Fruit fly (Drosophila melanogaster): ENCODE data around the gene Invadolysin.

The Invadolysin gene

DNA sequence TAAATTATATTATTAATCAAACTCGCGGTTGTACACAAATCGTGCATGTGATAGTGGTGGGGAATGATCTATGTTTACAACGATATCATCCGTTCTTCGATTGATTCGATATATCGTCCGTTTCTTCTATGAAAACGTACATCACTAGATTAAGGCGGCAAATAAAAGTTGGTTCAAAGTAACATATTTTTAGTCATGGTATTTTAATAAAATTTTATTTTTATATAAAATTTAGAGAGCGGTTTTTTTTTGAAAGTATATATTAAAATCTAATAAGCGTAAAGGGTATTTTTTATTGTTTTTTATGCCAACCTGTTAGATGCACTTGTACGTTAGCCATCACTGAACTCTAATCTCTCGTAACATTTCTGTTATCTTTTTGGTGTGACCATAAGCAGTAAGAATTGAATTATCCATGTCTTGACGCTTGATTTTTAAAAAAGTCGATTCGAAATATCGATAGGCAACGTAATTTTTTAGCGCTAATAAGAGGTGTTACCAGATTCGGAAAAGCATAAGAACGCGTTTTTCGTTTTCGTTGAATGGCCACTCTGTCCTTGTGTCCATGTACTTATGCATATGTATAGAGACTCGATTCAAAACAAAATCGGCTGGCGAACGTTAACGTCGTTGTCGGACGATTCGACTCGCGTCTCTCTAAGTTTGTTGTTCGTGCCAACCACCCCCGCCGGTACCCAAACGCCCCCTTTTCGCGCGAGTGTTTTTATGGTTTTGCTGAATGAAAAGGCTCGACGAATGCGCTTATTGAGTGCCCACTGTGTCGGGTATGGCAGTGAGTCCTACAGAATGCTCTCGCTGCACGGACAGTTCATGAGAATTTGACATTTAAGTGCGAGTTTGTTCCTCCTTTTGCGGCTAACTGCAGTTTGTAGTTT is at the start of gene Invadolysin, which contains the start of gene TAF1B (continued):
- TF ChIP-seq Met (GFP tag; optimal IDR thresholded peaks at IDR 0.05) = peak; percentile 57
- TF ChIP-seq CG3919 (GFP tag; optimal IDR thresholded peaks at IDR 0.05) = peak; percentile 54
- peak; percentile 84 for TF ChIP-seq Eip78C (GFP tag)
- TF ChIP-seq CG8632 (GFP tag; optimal IDR thresholded peaks at IDR 0.05) = peak; percentile 30
- peak; percentile 40 for TF ChIP-seq Ets21C (GFP tag; optimal IDR thresholded peaks at IDR 0.05)
- TF ChIP-seq dac (GFP tag; optimal IDR thresholded peaks at IDR 0.05) = no peak
- no peak for TF ChIP-seq CG3032 (tag; optimal IDR thresholded peaks at IDR 0.05)
- TF ChIP-seq lz (GFP tag; optimal IDR thresholded peaks at IDR 0.05) = peak; percentile 43
- no peak for TF ChIP-seq Hr38 (GFP tag; optimal IDR thresholded peaks at IDR 0.05)
- TF ChIP-seq Gug (GFP tag; IDR thresholded peaks at IDR 0.05) = peak; percentile 30; the same call in 1 of the 2 replicates
- no peak for TF ChIP-seq Sox15 (GFP tag; optimal IDR thresholded peaks at IDR 0.05)

DNA sequence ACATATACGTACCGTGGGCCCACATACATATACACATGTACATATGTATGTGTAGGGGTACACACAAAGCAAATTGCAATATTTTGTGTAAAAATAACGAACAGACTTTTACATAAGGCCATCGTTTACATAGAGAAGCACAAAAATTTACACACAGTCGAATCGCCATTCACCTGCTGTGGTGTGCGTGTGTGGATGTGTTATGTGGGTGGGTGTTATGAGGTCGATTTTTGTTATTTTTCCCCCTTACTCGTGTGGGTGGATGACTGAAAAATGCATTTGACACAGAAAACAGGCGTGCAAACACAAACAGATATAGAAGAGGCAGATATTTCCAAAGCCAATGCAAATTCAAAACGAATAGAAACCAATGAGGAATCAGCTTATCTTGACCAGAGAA is 49.4 kb upstream of the Invadolysin start:
- TF ChIP-seq Sox14 (GFP tag; optimal IDR thresholded peaks at IDR 0.05) (no peak), ss (GFP tag; optimal IDR thresholded peaks at IDR 0.05) (no peak), CG8319 (GFP tag; optimal IDR thresholded peaks at IDR 0.05) (no peak), OdsH (GFP tag; optimal IDR thresholded peaks at IDR 0.05) (no peak), Eip78C (GFP tag) (no peak), CG3032 (tag; optimal IDR thresholded peaks at IDR 0.05) (no peak), achi (GFP tag; optimal IDR thresholded peaks at IDR 0.05) (no peak), CG32006 (GFP tag; optimal IDR thresholded peaks at IDR 0.05) (no peak), CG10631 (GFP tag; optimal IDR thresholded peaks at IDR 0.05) (no peak), Sox15 (GFP tag; optimal IDR thresholded peaks at IDR 0.05) (no peak), net (GFP tag; optimal IDR thresholded peaks at IDR 0.05) (no peak), Hr39 (GFP tag; optimal IDR thresholded peaks at IDR 0.05) (no peak), CG3919 (GFP tag; optimal IDR thresholded peaks at IDR 0.05) (no peak), Hr38 (GFP tag; optimal IDR thresholded peaks at IDR 0.05) (no peak), Lpt (GFP tag; optimal IDR thresholded peaks at IDR 0.05) (no peak), CG31627 (GFP tag; optimal IDR thresholded peaks at IDR 0.05) (no peak), CG16779 (tag; optimal IDR thresholded peaks at IDR 0.05) (no peak), CG6276 (GFP tag; optimal IDR thresholded peaks at IDR 0.05) (no peak), lz (GFP tag; optimal IDR thresholded peaks at IDR 0.05) (no peak)

DNA sequence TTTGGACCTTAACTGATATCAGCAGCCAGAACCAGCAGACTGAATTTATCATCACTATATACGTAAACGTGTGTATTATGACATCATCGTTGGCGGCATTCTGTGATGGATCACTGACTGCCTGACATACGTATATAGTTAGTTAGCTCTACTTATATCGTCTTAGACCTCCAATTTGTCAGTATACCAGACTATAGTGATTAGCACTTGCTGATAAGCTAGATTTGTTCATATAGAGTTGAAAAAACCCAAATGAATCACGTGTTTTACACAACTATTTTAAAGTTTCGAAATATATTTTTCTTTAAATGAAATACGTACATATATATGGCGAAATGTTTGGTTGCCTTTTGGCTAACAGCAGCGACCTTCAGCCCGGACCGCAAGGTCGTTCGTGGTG is 48.7 kb upstream of the Invadolysin start:
- no peak for TF ChIP-seq Sox14 (GFP tag; optimal IDR thresholded peaks at IDR 0.05)
- TF ChIP-seq salr (GFP tag; optimal IDR thresholded peaks at IDR 0.05) = no peak
- no peak for TF ChIP-seq Smox (GFP tag; optimal IDR thresholded peaks at IDR 0.05)
- no peak for TF ChIP-seq CG8319 (GFP tag; optimal IDR thresholded peaks at IDR 0.05)
- no peak for TF ChIP-seq OdsH (GFP tag; optimal IDR thresholded peaks at IDR 0.05)
- no peak for TF ChIP-seq Blimp-1 (GFP tag; optimal IDR thresholded peaks at IDR 0.05)
- no peak for TF ChIP-seq CG1621 (tag; optimal IDR thresholded peaks at IDR 0.05)
- TF ChIP-seq CG34406 (GFP tag; optimal IDR thresholded peaks at IDR 0.05) = no peak
- no peak for TF ChIP-seq Ets21C (GFP tag; optimal IDR thresholded peaks at IDR 0.05)
- no peak for TF ChIP-seq CG10631 (GFP tag; optimal IDR thresholded peaks at IDR 0.05)
- no peak for TF ChIP-seq fkh (GFP tag; optimal IDR thresholded peaks at IDR 0.05)
- no peak for TF ChIP-seq dsx (GFP tag; optimal IDR thresholded peaks at IDR 0.05; ENCODE audit: poor library complexity, severe bottlenecking)
- no peak for TF ChIP-seq CG7368 (GFP tag; optimal IDR thresholded peaks at IDR 0.05)
- no peak for TF ChIP-seq CG31627 (GFP tag; optimal IDR thresholded peaks at IDR 0.05)

DNA sequence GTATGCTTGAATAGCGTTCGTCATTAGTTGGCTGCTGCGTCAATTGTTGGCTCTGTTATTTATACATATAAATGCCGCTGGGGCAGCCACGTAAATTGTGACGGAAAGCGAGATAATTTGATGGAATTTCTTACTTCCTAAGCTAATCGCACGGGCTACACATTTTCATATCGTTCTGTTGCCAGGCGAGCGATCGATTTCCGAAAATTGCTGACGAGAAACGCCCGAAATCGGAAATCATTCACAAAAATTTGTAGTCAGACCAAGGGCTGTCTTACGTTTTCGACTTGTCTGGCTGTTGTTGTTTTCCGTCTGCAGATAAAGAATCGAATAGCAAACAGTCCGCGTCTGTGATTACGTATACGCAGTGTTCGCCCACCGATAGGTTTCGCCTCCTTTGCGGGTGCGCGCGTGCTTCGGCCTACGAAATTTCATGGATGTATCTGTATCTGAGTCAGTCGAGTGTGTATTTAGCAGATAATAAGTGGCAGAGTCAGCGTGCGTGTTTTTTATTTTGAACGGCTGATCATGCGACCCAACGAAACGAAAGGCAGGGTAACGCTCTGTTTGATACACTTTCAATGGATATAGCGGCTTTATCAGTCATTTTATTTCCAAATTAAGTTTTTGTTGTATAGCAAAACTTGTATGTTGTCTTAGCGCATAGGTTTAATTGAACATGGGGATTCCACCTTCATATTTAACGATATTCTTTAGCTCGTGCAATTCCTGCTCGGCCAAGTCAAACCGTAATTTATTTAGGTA is 46.8 kb upstream of the Invadolysin start:
- TF ChIP-seq esn (GFP tag; optimal IDR thresholded peaks at IDR 0.05) (peak; percentile 40), CG15336 (GFP tag; IDR thresholded peaks at IDR 0.05) (0 out of 2 replicates have a peak, but pooled peaks have one; percentile 21), Hr39 (GFP tag; optimal IDR thresholded peaks at IDR 0.05) (peak; percentile 26), CG8319 (GFP tag; optimal IDR thresholded peaks at IDR 0.05) (no peak), CG34406 (GFP tag; optimal IDR thresholded peaks at IDR 0.05) (peak; percentile 3), OdsH (GFP tag; optimal IDR thresholded peaks at IDR 0.05) (no peak), Eip93F (GFP tag; optimal IDR thresholded peaks at IDR 0.05) (peak; percentile 55), Hr4 (GFP tag; optimal IDR thresholded peaks at IDR 0.05) (no peak), pdm3 (GFP tag; optimal IDR thresholded peaks at IDR 0.05) (no peak), CG31627 (GFP tag; optimal IDR thresholded peaks at IDR 0.05) (peak; percentile 21), CG6163 (GFP tag; IDR thresholded peaks at IDR 0.05) (peak; percentile 27; the same call in 1 of the 3 replicates), svp (GFP tag) (peak; percentile 74), CG1621 (tag; optimal IDR thresholded peaks at IDR 0.05) (no peak), fkh (GFP tag; optimal IDR thresholded peaks at IDR 0.05) (peak; percentile 83), cyc (GFP tag; optimal IDR thresholded peaks at IDR 0.05) (peak; percentile 12), vri (GFP tag; optimal IDR thresholded peaks at IDR 0.05) (peak; percentile 85)
